Worm (Caenorhabditis elegans) whole organism, late embryonic: ENCODE data around the gene F59A6.11.

Experiments used
- pha-4 ChIP-seq: fragments of 150-350 bp; optimal IDR thresholded peaks from 2 replicates; lab custom pipeline; 2018; ENCODE audit warnings: missing biosample characterization, missing genetic modification reagents, missing genetic modification characterization
- sdc-2 ChIP-seq: sonication (generic microtip); optimal IDR thresholded peaks from 2 replicates; lab custom pipeline; 2016; ENCODE audit warnings: missing genotype, missing genetic modification characterization, missing compliant biosample characterization

DNA sequence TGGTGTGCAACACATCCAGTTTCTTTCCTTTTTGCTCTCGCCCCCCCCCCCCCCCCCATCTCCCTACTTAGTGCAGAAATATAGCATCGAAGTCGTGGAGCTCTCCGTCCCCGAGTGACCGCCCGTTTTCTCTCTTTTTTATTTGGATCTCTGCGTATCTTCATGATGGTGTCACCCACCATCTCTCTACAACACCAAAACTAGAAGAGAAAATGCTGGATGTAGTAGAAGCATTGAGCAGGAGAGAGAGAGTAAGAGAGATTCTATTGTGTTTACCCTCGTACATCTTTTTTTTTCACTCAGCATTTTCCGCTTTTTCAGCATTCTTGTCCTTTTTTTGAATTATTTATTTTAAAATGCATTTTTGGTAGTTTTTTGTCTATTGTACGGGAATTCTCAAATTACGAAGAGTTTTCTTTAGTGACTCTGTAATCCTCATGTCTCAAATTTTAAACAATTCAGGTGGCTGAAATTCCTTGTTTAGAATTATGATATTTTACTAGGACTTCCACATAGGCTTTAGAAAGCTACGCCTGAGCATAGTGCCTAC lies 43.9 kb upstream of the F59A6.11 start:
- TF ChIP-seq pha-4 (tag; lab: Kevin White, UChicago) (no peak), sdc-2 (no peak)
